Fruit fly (Drosophila melanogaster): ENCODE results near the gene CG4022.

The CG4022 gene

DNA sequence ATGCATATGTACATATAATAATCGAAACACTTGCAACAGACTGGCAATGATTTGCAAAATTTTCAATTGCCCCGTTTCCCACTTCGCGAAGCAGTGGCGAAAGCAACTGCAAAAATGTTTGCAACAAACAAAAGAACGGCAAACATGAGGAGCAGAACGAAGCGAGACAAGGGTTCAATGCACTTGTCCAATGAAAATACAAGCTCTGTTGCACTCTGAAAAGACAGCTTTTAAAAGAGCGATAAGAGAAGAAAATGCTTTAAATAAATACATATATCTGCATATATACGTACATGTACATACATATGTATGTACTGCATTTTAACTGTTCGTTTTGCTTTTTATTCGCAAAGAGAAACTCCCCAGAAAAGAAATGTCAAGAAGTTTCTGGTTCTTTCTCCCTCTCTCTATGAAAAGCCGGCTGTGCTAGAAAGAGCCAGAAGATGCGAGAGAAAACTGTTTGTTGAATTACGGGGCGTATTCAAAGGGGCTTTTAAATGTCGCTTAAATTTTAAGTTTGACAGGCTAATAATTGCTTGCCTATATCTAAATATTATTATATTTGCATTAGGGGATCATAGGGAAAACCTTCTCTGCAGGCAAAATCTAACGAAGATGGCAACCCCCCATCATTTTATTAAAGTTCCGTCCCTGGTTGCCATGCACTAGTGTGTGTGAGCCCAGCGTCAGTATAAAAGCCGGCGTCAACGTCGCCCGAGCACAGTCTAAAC lies 27.1 kb downstream of the CG4022 start, which contains the start of gene Hsp27 (continued):
- peak; percentile 55 for TF ChIP-seq CG9876 (GFP tag; optimal IDR thresholded peaks at IDR 0.05)
- TF ChIP-seq corto (GFP tag; optimal IDR thresholded peaks at IDR 0.05), result peak; percentile 100
- peak; percentile 98 for TF ChIP-seq gce (GFP tag; IDR thresholded peaks at IDR 0.05)
- peak; percentile 96 for TF ChIP-seq wdn (GFP tag; IDR thresholded peaks at IDR 0.05)
- peak; percentile 62 for TF ChIP-seq CG4282 (GFP tag; optimal IDR thresholded peaks at IDR 0.05)
- peak; percentile 99 for TF ChIP-seq az2 (GFP tag; optimal IDR thresholded peaks at IDR 0.05)
- TF ChIP-seq CG1024 (GFP tag; IDR thresholded peaks at IDR 0.05), result peak; percentile 94
- no peak for TF ChIP-seq pan (optimal IDR thresholded peaks at IDR 0.05)
- peak in 1 of 2 experiments; percentile 99 for TF ChIP-seq pan (GFP tag; optimal IDR thresholded peaks at IDR 0.05 in 1 of 2, IDR thresholded peaks at IDR 0.05 in 1 of 2)
- TF ChIP-seq Ravus (GFP tag; IDR thresholded peaks at IDR 0.05), result peak; percentile 95
- peak; percentile 95 for TF ChIP-seq CG13123 (GFP tag; optimal IDR thresholded peaks at IDR 0.05)
- TF ChIP-seq vvl (GFP tag; IDR thresholded peaks at IDR 0.05), result peak; percentile 99
- peak; percentile 84 for TF ChIP-seq E2f2 (GFP tag; IDR thresholded peaks at IDR 0.05)
- TF ChIP-seq dpn (GFP tag; optimal IDR thresholded peaks at IDR 0.05), result peak; percentile 96 to 98
- peak; percentile 97 for TF ChIP-seq CG16815 (GFP tag; optimal IDR thresholded peaks at IDR 0.05)
- TF ChIP-seq Hr39 (optimal IDR thresholded peaks at IDR 0.05), result no peak
- TF ChIP-seq dmrt11E (tag; optimal IDR thresholded peaks at IDR 0.05), result peak; percentile 95
- peak; percentile 96 for TF ChIP-seq CG9727 (GFP tag; optimal IDR thresholded peaks at IDR 0.05)
- peak; percentile 70 for TF ChIP-seq tx (GFP tag; optimal IDR thresholded peaks at IDR 0.05)
- TF ChIP-seq Dip3 (GFP tag; optimal IDR thresholded peaks at IDR 0.05), result peak; percentile 93
- peak; percentile 96 for TF ChIP-seq ro (GFP tag; IDR thresholded peaks at IDR 0.05)
- TF ChIP-seq CG16813 (GFP tag; IDR thresholded peaks at IDR 0.05; ENCODE audit: partially characterized antibody), result no peak
- peak; percentile 90 for TF ChIP-seq CG10274 (GFP tag; optimal IDR thresholded peaks at IDR 0.05)
- peak; percentile 86 for TF ChIP-seq ham (GFP tag; IDR thresholded peaks at IDR 0.05)
- TF ChIP-seq CG6689 (GFP tag; IDR thresholded peaks at IDR 0.05), result peak; percentile 99
- TF ChIP-seq CG8478 (optimal IDR thresholded peaks at IDR 0.05), result peak; percentile 27
- TF ChIP-seq CG33213 (GFP tag; optimal IDR thresholded peaks at IDR 0.05), result peak; percentile 96
- TF ChIP-seq HLH4C (GFP tag; IDR thresholded peaks at IDR 0.05; ENCODE audit: partially characterized antibody), result no peak
- peak; percentile 61 for TF ChIP-seq CG14965 (GFP tag; optimal IDR thresholded peaks at IDR 0.05; ENCODE audit: borderline replicate concordance)
- TF ChIP-seq Bdp1 (GFP tag; optimal IDR thresholded peaks at IDR 0.05), result peak; percentile 83
- peak; percentile 96 for TF ChIP-seq Spps (tag; optimal IDR thresholded peaks at IDR 0.05)
- peak; percentile 92 for TF ChIP-seq CG1792 (GFP tag; optimal IDR thresholded peaks at IDR 0.05)
- TF ChIP-seq CG4360 (GFP tag; IDR thresholded peaks at IDR 0.05), result peak; percentile 86
- no peak for TF ChIP-seq sna (GFP tag; IDR thresholded peaks at IDR 0.05; ENCODE audit: partially characterized antibody)
- TF ChIP-seq CG12744 (GFP tag; optimal IDR thresholded peaks at IDR 0.05), result peak; percentile 79
- peak; percentile 76 for TF ChIP-seq Myb (GFP tag; optimal IDR thresholded peaks at IDR 0.05)
- peak; percentile 96 for TF ChIP-seq tap (tag; optimal IDR thresholded peaks at IDR 0.05)
- TF ChIP-seq Dfd (GFP tag; optimal IDR thresholded peaks at IDR 0.05), result no peak
- TF ChIP-seq CG4424 (GFP tag; optimal IDR thresholded peaks at IDR 0.05), result peak; percentile 99
- peak; percentile 74 for TF ChIP-seq CG33557 (GFP tag; optimal IDR thresholded peaks at IDR 0.05)
- peak; percentile 94 for TF ChIP-seq onecut (GFP tag; IDR thresholded peaks at IDR 0.05)
- peak; percentile 78; the same call in 2 of the 3 replicates for TF ChIP-seq z (GFP tag; IDR thresholded peaks at IDR 0.05)
- no peak for TF ChIP-seq Scr (GFP tag; IDR thresholded peaks at IDR 0.05; ENCODE audit: partially characterized antibody)
- TF ChIP-seq CG7745 (tag; optimal IDR thresholded peaks at IDR 0.05), result peak; percentile 70
- peak; percentile 98 for TF ChIP-seq Camta (GFP tag; optimal IDR thresholded peaks at IDR 0.05)
- TF ChIP-seq Dref (GFP tag; IDR thresholded peaks at IDR 0.05), result peak; percentile 40
- peak; percentile 99 for TF ChIP-seq lbe (GFP tag; optimal IDR thresholded peaks at IDR 0.05)
- TF ChIP-seq C15 (GFP tag; IDR thresholded peaks at IDR 0.05), result peak; percentile 96
- TF ChIP-seq Trl (optimal IDR thresholded peaks at IDR 0.05), result peak; percentile 22 to 27
- TF ChIP-seq Trl (GFP tag; optimal IDR thresholded peaks at IDR 0.05), result peak; percentile 95
- TF ChIP-seq en (GFP tag; optimal IDR thresholded peaks at IDR 0.05), result peak; percentile 65
- peak; percentile 95 for TF ChIP-seq ap (GFP tag; IDR thresholded peaks at IDR 0.05)

Measured in whole organism, embryonic.